Fruit fly (Drosophila melanogaster) whole organism, embryonic: ENCODE data around the gene CG6028.
A peak's percentile ranks its signal among the peaks of the same experiment; 100 is the strongest.

Experiments
- Ada2b ChIP-seq: fragments of 200-800 bp; sonication (Bioruptor generic); IDR thresholded peaks from 2 replicates; pipeline ENCODE4 v1.3.6; 2022; ENCODE audit warnings: missing biosample characterization, missing genetic modification characterization
- Bteb2 ChIP-seq: fragments of 200-800 bp; sonication (Bioruptor generic); optimal IDR thresholded peaks from 2 replicates; lab custom pipeline; 2016; ENCODE audit warnings: missing biosample characterization, missing genetic modification characterization
- CG11247 ChIP-seq: fragments of 200-800 bp; sonication (Bioruptor generic); IDR thresholded peaks from 2 replicates; pipeline ENCODE4 v1.3.6; 2022; ENCODE audit warnings: missing biosample characterization, missing genetic modification characterization
- CG11560 ChIP-seq: fragments of 200-800 bp; sonication (Bioruptor generic); IDR thresholded peaks from 3 replicates; pipeline ENCODE4 v1.3.6; 2022; ENCODE audit warnings: missing biosample characterization, missing genetic modification characterization
- CG13296 ChIP-seq: fragments of 200-800 bp; sonication (Bioruptor generic); optimal IDR thresholded peaks from 3 replicates; lab custom pipeline; 2018; ENCODE audit warnings: missing biosample characterization, mild to moderate bottlenecking, missing genetic modification characterization
- CG16813 ChIP-seq: fragments of 200-800 bp; sonication (Bioruptor generic); IDR thresholded peaks from 3 replicates; pipeline ENCODE4 v1.3.6; 2022; ENCODE audit warnings: missing biosample characterization, missing genetic modification characterization; ENCODE audit not compliant: partially characterized antibody
- CG2678 ChIP-seq: fragments of 200-800 bp; sonication (Bioruptor generic); optimal IDR thresholded peaks from 3 replicates; lab custom pipeline; 2019; ENCODE audit warnings: missing biosample characterization, mild to moderate bottlenecking, missing genetic modification characterization, moderate library complexity
- CG4282 ChIP-seq: fragments of 200-800 bp; sonication (Bioruptor generic); optimal IDR thresholded peaks from 2 replicates; lab custom pipeline; 2016; ENCODE audit warnings: missing biosample characterization, missing genetic modification characterization
- CG4854 ChIP-seq: fragments of 200-800 bp; sonication (Bioruptor generic); optimal IDR thresholded peaks from 2 replicates; lab custom pipeline; 2016; ENCODE audit warnings: missing biosample characterization, missing genetic modification characterization, inconsistent platforms
- CG8388 ChIP-seq: fragments of 200-800 bp; sonication (Bioruptor generic); optimal IDR thresholded peaks from 2 replicates; lab custom pipeline; 2019; ENCODE audit warnings: missing biosample characterization, mild to moderate bottlenecking, missing genetic modification characterization, moderate library complexity
- CG8478 ChIP-seq: fragments of >200 bp; optimal IDR thresholded peaks from 2 replicates; lab custom pipeline; 2018
- CG9609 ChIP-seq: fragments of 200-800 bp; sonication (Bioruptor generic); optimal IDR thresholded peaks from 3 replicates; lab custom pipeline; 2016; ENCODE audit warnings: missing biosample characterization, missing genetic modification characterization
- Dll ChIP-seq: fragments of 200-800 bp; sonication (Bioruptor generic); IDR thresholded peaks from 4 replicates; pipeline ENCODE4 v1.3.6; 2022; ENCODE audit warnings: missing biosample characterization, missing genetic modification characterization; ENCODE audit not compliant: partially characterized antibody
- Ets65A ChIP-seq: fragments of 200-800 bp; sonication (Bioruptor generic); peaks from one replicate; lab custom pipeline; 2016; ENCODE audit warnings: missing biosample characterization, missing genetic modification characterization
- GATAe ChIP-seq: fragments of 200-800 bp; sonication (Bioruptor generic); conservative IDR thresholded peaks from 2 replicates; pipeline ENCODE4 v1.3.6; 2022; ENCODE audit warnings: missing biosample characterization, missing genetic modification characterization
- Gug ChIP-seq: fragments of 200-800 bp; sonication (Bioruptor generic); IDR thresholded peaks from 4 replicates; pipeline ENCODE4 v1.3.6; 2022; ENCODE audit warnings: missing biosample characterization, missing genetic modification characterization
- HHEX ChIP-seq: fragments of 200-800 bp; sonication (Bioruptor generic); optimal IDR thresholded peaks from 3 replicates; lab custom pipeline; 2017; ENCODE audit warnings: missing biosample characterization, mild to moderate bottlenecking, missing genetic modification characterization, missing genetic modification reagents
- HmgZ ChIP-seq: fragments of 200-800 bp; sonication (Bioruptor generic); optimal IDR thresholded peaks from 2 replicates; lab custom pipeline; 2018; ENCODE audit warnings: missing biosample characterization, mild to moderate bottlenecking, missing genetic modification characterization
- Hr51 ChIP-seq, 2 experiments: fragments of 200-800 bp; sonication (Bioruptor generic); optimal IDR thresholded peaks; 2 replicates in 1 of 2; 3 replicates in 1 of 2; lab custom pipeline; 2016 to 2018; ENCODE audit warnings: missing biosample characterization in 2 of 2, missing genetic modification characterization in 2 of 2, mild to moderate bottlenecking in 1 of 2, moderate library complexity in 1 of 2
- Lim3 ChIP-seq: fragments of 200-800 bp; sonication (Bioruptor generic); IDR thresholded peaks from 2 replicates; pipeline ENCODE4 v1.3.6; 2022; ENCODE audit warnings: missing biosample characterization, missing genetic modification characterization
- Lpt ChIP-seq: fragments of >200 bp; optimal IDR thresholded peaks from 2 replicates; lab custom pipeline; 2018; ENCODE audit warnings: missing biosample characterization, missing genetic modification characterization
- Max ChIP-seq: fragments of 200-800 bp; sonication (Bioruptor generic); optimal IDR thresholded peaks from 2 replicates; lab custom pipeline; 2016; ENCODE audit warnings: missing biosample characterization, mild to moderate bottlenecking, missing genetic modification characterization
- Mes4 ChIP-seq: fragments of 200-800 bp; sonication (Bioruptor generic); optimal IDR thresholded peaks from 2 replicates; lab custom pipeline; 2016; ENCODE audit warnings: missing biosample characterization, missing genetic modification characterization
- Optix ChIP-seq: fragments of 200-800 bp; sonication (Bioruptor generic); IDR thresholded peaks from 3 replicates; pipeline ENCODE4 v1.3.6; 2022; ENCODE audit warnings: missing biosample characterization, missing genetic modification characterization
- Ssrp ChIP-seq: fragments of 200-800 bp; sonication (Bioruptor generic); optimal IDR thresholded peaks from 2 replicates; lab custom pipeline; 2018; ENCODE audit warnings: missing biosample characterization, mild to moderate bottlenecking, missing genetic modification characterization, moderate library complexity
- amos ChIP-seq: fragments of 200-800 bp; sonication (Bioruptor generic); IDR thresholded peaks from 2 replicates; pipeline ENCODE4 v1.3.6; 2022; ENCODE audit warnings: missing biosample characterization, missing genetic modification characterization; ENCODE audit not compliant: partially characterized antibody
- gfzf ChIP-seq: fragments of 200-800 bp; sonication (Bioruptor generic); optimal IDR thresholded peaks from 2 replicates; lab custom pipeline; 2016; ENCODE audit warnings: missing biosample characterization, mild to moderate bottlenecking, missing genetic modification characterization, moderate library complexity
- h ChIP-seq: fragments of >200 bp; optimal IDR thresholded peaks from 2 replicates; lab custom pipeline; 2017
- klu ChIP-seq: fragments of 200-800 bp; sonication (Bioruptor generic); IDR thresholded peaks from 2 replicates; pipeline ENCODE4 v1.3.6; 2022; ENCODE audit warnings: missing biosample characterization, missing genetic modification characterization
- nom ChIP-seq: fragments of 200-800 bp; sonication (Bioruptor generic); optimal IDR thresholded peaks from 2 replicates; lab custom pipeline; 2017; ENCODE audit warnings: missing biosample characterization, missing genetic modification characterization, mild to moderate bottlenecking, moderate library complexity, missing genetic modification reagents
- odd ChIP-seq: fragments of 200-800 bp; sonication (Bioruptor generic); optimal IDR thresholded peaks from 2 replicates; lab custom pipeline; 2017; ENCODE audit warnings: missing biosample characterization, mild to moderate bottlenecking, missing genetic modification characterization
- p53 ChIP-seq: fragments of 200-800 bp; sonication (Bioruptor generic); optimal IDR thresholded peaks from 2 replicates; lab custom pipeline; 2016; ENCODE audit warnings: missing biosample characterization, missing genetic modification characterization
- peb ChIP-seq: fragments of 200-800 bp; sonication (Bioruptor generic); IDR thresholded peaks from 2 replicates; pipeline ENCODE4 v1.3.6; 2022; ENCODE audit warnings: missing biosample characterization, missing genetic modification characterization
- pfk ChIP-seq: fragments of 200-800 bp; sonication (Bioruptor generic); optimal IDR thresholded peaks from 2 replicates; lab custom pipeline; 2018; ENCODE audit warnings: missing biosample characterization, mild to moderate bottlenecking, missing genetic modification characterization, moderate library complexity
- run ChIP-seq: fragments of 200-800 bp; sonication (Bioruptor generic); optimal IDR thresholded peaks from 3 replicates; lab custom pipeline; 2018; ENCODE audit warnings: missing biosample characterization, mild to moderate bottlenecking, missing genetic modification characterization
- sima ChIP-seq: fragments of 200-800 bp; sonication (Bioruptor generic); optimal IDR thresholded peaks from 2 replicates; lab custom pipeline; 2016; ENCODE audit warnings: missing biosample characterization, missing genetic modification characterization
- slou ChIP-seq: fragments of 200-800 bp; sonication (Bioruptor generic); optimal IDR thresholded peaks from 3 replicates; lab custom pipeline; 2016; ENCODE audit warnings: missing biosample characterization, missing genetic modification characterization
- slp2 ChIP-seq: fragments of 200-800 bp; sonication (Bioruptor generic); optimal IDR thresholded peaks from 2 replicates; lab custom pipeline; 2016; ENCODE audit warnings: missing biosample characterization, missing genetic modification characterization
- stc ChIP-seq: fragments of 200-800 bp; sonication (Bioruptor generic); IDR thresholded peaks from 2 replicates; pipeline ENCODE4 v1.3.6; 2022; ENCODE audit warnings: missing biosample characterization, missing genetic modification characterization
- unpg ChIP-seq: fragments of 200-800 bp; sonication (Bioruptor generic); optimal IDR thresholded peaks from 3 replicates; lab custom pipeline; 2018; ENCODE audit warnings: missing biosample characterization, mild to moderate bottlenecking, missing genetic modification characterization, moderate library complexity
- wdn ChIP-seq: fragments of 200-800 bp; sonication (Bioruptor generic); IDR thresholded peaks from 2 replicates; pipeline ENCODE4 v1.3.6; 2022; ENCODE audit warnings: missing biosample characterization, missing genetic modification characterization
- zen ChIP-seq: fragments of 200-800 bp; sonication (Bioruptor generic); optimal IDR thresholded peaks from 3 replicates; lab custom pipeline; 2018; ENCODE audit warnings: missing biosample characterization, mild to moderate bottlenecking, missing genetic modification characterization, moderate library complexity

Gene CG6028

DNA sequence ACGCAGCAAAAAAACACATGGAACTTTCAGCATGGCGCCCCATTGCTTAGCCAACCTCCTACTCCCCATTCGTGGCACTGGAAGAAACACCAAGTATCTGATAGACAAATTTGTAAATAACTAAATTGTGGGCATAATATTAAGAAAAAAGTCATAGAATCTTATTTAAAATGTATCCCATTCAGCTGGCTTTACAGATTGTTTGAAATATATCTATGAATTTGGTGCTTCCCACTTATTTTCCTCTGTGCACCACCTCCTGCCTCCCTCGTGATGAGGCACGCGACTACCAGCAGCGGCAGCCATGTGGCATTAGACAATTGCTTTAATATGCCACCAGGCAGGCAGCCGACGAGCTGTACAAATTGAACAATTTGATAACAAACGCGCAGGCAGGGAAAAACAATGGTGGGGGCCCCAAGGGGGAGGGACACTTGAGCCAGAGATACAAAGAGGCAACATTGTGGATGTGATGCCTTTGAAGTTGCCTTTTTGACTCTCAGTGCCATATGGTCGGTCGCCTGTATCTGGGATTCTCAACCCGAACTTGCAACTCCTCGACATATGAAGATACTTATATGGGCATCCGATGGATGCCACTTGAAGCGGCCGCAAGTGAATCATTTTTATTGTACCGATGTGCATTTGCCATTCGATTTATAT, 24.0 kb upstream of the CG6028 start (continued):
- peak; percentile 69 for TF ChIP-seq CG13296 (GFP tag; lab: Kevin White, UChicago)
- TF ChIP-seq run: peak; percentile 70
- TF ChIP-seq Lim3: 0 out of 2 replicates have a peak, but pooled peaks have one; percentile 27
- peak; percentile 60 for TF ChIP-seq CG9609 (GFP tag; lab: Kevin White, UChicago)
- peak; percentile 35 for TF ChIP-seq CG4854 (GFP tag; lab: Kevin White, UChicago)
- peak; percentile 35 to 83 for TF ChIP-seq Hr51 (GFP tag; optimal IDR thresholded peaks at IDR 0.05; lab: Kevin White, UChicago)
- TF ChIP-seq GATAe: peak; percentile 46; the same call in 1 of the 2 replicates
- TF ChIP-seq h: no peak
- TF ChIP-seq Ets65A (GFP tag; lab: Kevin White, UChicago): peak; percentile 92
- peak; percentile 66 for TF ChIP-seq klu (GFP tag; lab: Robert Waterston, UW)
- TF ChIP-seq CG2678 (tag; lab: Kevin White, UChicago): peak; percentile 88
- peak; percentile 40 for TF ChIP-seq slou
- TF ChIP-seq Optix (GFP tag; lab: Robert Waterston, UW): peak; percentile 74; the same call in 2 of the 3 replicates
- TF ChIP-seq CG8388: peak; percentile 80
- TF ChIP-seq zen (tag; lab: Kevin White, UChicago): peak; percentile 47
- TF ChIP-seq unpg (GFP tag; lab: Kevin White, UChicago): peak; percentile 87
- peak; percentile 36; the same call in 1 of the 3 replicates for TF ChIP-seq CG11560 (tag; lab: Robert Waterston, UW)
- peak; percentile 38 for TF ChIP-seq sima (GFP tag; lab: Kevin White, UChicago)
- TF ChIP-seq Max (GFP tag; lab: Kevin White, UChicago): peak; percentile 37
- TF ChIP-seq wdn: peak; percentile 70
- TF ChIP-seq Ada2b (GFP tag; lab: Robert Waterston, UW): peak; percentile 83
- TF ChIP-seq Ssrp (tag; lab: Kevin White, UChicago): peak; percentile 71
- peak; percentile 77 for TF ChIP-seq Bteb2 (GFP tag; lab: Kevin White, UChicago)
- no peak for TF ChIP-seq CG4282 (GFP tag; lab: Kevin White, UChicago)
- TF ChIP-seq Dll: 0 out of 4 replicates have a peak, but pooled peaks have one; percentile 12
- TF ChIP-seq HmgZ: peak; percentile 78
- TF ChIP-seq Mes4 (GFP tag; lab: Kevin White, UChicago): peak; percentile 31
- TF ChIP-seq CG16813 (GFP tag; lab: Robert Waterston, UW): no peak
- peak; percentile 55; the same call in 1 of the 2 replicates for TF ChIP-seq peb (GFP tag; lab: Robert Waterston, UW)
- TF ChIP-seq CG8478: no peak
- no peak for TF ChIP-seq amos (GFP tag; lab: Robert Waterston, UW)
- no peak for TF ChIP-seq p53 (GFP tag; lab: Kevin White, UChicago)
- no peak for TF ChIP-seq nom (GFP tag; lab: Kevin White, UChicago)
- peak; percentile 66 for TF ChIP-seq CG11247 (GFP tag; lab: Robert Waterston, UW)
- no peak for TF ChIP-seq Lpt
- no peak for TF ChIP-seq pfk
- peak; percentile 68 for TF ChIP-seq slp2 (GFP tag; lab: Kevin White, UChicago)
- peak; percentile 75 for TF ChIP-seq stc
- TF ChIP-seq odd (GFP tag; lab: Kevin White, UChicago): peak; percentile 68
- peak; percentile 84 for TF ChIP-seq HHEX (GFP tag; lab: Kevin White, UChicago)
- no peak for TF ChIP-seq gfzf
- TF ChIP-seq Gug: peak; percentile 70
- TF ChIP-seq, all 482 proteins: peak for 381
